Worm (Caenorhabditis elegans): ENCODE data around the gene rbm-22.

Gene rbm-22

ce11 chrIV:10854042-10854441, 7.2 kb upstream of the rbm-22 start:
- no peak for TF ChIP-seq mbf-1 (tag; optimal IDR thresholded peaks at IDR 0.05)
- no peak for TF ChIP-seq peb-1 (tag; optimal IDR thresholded peaks at IDR 0.05)
- no peak for TF ChIP-seq mab-5 (tag; optimal IDR thresholded peaks at IDR 0.05)
- TF ChIP-seq dmd-4 (tag; optimal IDR thresholded peaks at IDR 0.05) = no peak
- TF ChIP-seq nhr-12 (tag; optimal IDR thresholded peaks at IDR 0.05) = no peak
- TF ChIP-seq elt-3 (tag; optimal IDR thresholded peaks at IDR 0.05) = no peak

ce11 chrIV:10855049-10855448, 6.2 kb upstream of the rbm-22 start, which contains the start of gene T11G6.3:
T11G6.3 (minus strand) TSS chrIV:10855237.
- TF ChIP-seq nhr-129 (tag; optimal IDR thresholded peaks at IDR 0.05) (no peak), nhr-25 (tag; optimal IDR thresholded peaks at IDR 0.05) (peak; percentile 25)

- TF ChIP-seq mab-5 (tag; optimal IDR thresholded peaks at IDR 0.05) (no peak), ceh-82 (tag; optimal IDR thresholded peaks at IDR 0.05) (no peak), snpc-4 (tag; optimal IDR thresholded peaks at IDR 0.05) (no peak), nhr-23 (tag; optimal IDR thresholded peaks at IDR 0.05) (no peak), sma-9 (GFP tag; optimal IDR thresholded peaks at IDR 0.05) (no peak), sma-9 (tag; optimal IDR thresholded peaks at IDR 0.05) (no peak), blmp-1 (tag; optimal IDR thresholded peaks at IDR 0.05; ENCODE audit: insufficient read depth) (no peak), sma-3 (GFP tag; optimal IDR thresholded peaks at IDR 0.05) (no peak)
These were observed 5.3 kb upstream of the rbm-22 start for ce11 chrIV:10855946-10856345.

ce11 chrIV:10858300-10859016, 2.7 kb upstream of the rbm-22 start, which contains the start of the genes T11G6.2 and hars-1:
T11G6.2 (minus strand) TSS chrIV:10858496.
hars-1 (plus strand) TSS chrIV:10858957.
- no peak for TF ChIP-seq unc-62 (GFP tag; optimal IDR thresholded peaks at IDR 0.05)
- peak; percentile 31 for TF ChIP-seq C34F6.9 (tag; optimal IDR thresholded peaks at IDR 0.05)
- TF ChIP-seq ZK546.5 (tag; optimal IDR thresholded peaks at IDR 0.05) = no peak
- TF ChIP-seq nhr-129 (tag; optimal IDR thresholded peaks at IDR 0.05) = peak; percentile 63
- no peak for TF ChIP-seq nhr-23 (tag; optimal IDR thresholded peaks at IDR 0.05)
- peak; percentile 47 for TF ChIP-seq unc-55 (GFP tag; optimal IDR thresholded peaks at IDR 0.05)
- TF ChIP-seq elt-1 (tag; optimal IDR thresholded peaks at IDR 0.05) = no peak
- peak; percentile 88 for TF ChIP-seq fos-1 (tag; optimal IDR thresholded peaks at IDR 0.05)
- peak in 1 of 2 experiments; percentile 32 for TF ChIP-seq lsy-2 (tag; optimal IDR thresholded peaks at IDR 0.05)
- TF ChIP-seq crh-2 (tag; optimal IDR thresholded peaks at IDR 0.05) = peak; percentile 64

ce11 chrIV:10864031-10864430, 2.8 kb downstream of the rbm-22 start, which contains the start of gene nish-1:
nish-1 (plus strand) TSS chrIV:10864331.
- TF ChIP-seq mbf-1 (tag; optimal IDR thresholded peaks at IDR 0.05) (no peak), nhr-77 (tag; optimal IDR thresholded peaks at IDR 0.05) (no peak), C34F6.9 (tag; optimal IDR thresholded peaks at IDR 0.05) (no peak), unc-62 (GFP tag; optimal IDR thresholded peaks at IDR 0.05) (no peak), sem-4 (tag; optimal IDR thresholded peaks at IDR 0.05) (no peak), lin-13 (GFP tag; optimal IDR thresholded peaks at IDR 0.05) (no peak), lin-11 (tag; optimal IDR thresholded peaks at IDR 0.05) (no peak), unc-55 (GFP tag; optimal IDR thresholded peaks at IDR 0.05) (no peak)

- TF ChIP-seq elt-1 (tag; optimal IDR thresholded peaks at IDR 0.05) (no peak), lsy-2 (tag; optimal IDR thresholded peaks at IDR 0.05) (no peak), ceh-82 (tag; optimal IDR thresholded peaks at IDR 0.05) (no peak), nhr-12 (tag; optimal IDR thresholded peaks at IDR 0.05) (no peak), egl-27 (tag; optimal IDR thresholded peaks at IDR 0.05) (no peak), lin-39 (tag; optimal IDR thresholded peaks at IDR 0.05) (no peak), peb-1 (tag; optimal IDR thresholded peaks at IDR 0.05) (no peak), skn-1 (tag; optimal IDR thresholded peaks at IDR 0.05) (no peak), dmd-4 (tag; optimal IDR thresholded peaks at IDR 0.05) (no peak), ztf-1 (GFP tag; conservative IDR thresholded peaks at IDR 0.05) (no peak), aly-2 (tag; optimal IDR thresholded peaks at IDR 0.05) (no peak), gmeb-1 (tag; optimal IDR thresholded peaks at IDR 0.05) (no peak), lin-13 (GFP tag; optimal IDR thresholded peaks at IDR 0.05) (no peak), F13H6.1 (tag; optimal IDR thresholded peaks at IDR 0.05) (no peak), lin-11 (tag; optimal IDR thresholded peaks at IDR 0.05) (no peak), fos-1 (tag; optimal IDR thresholded peaks at IDR 0.05) (no peak), ztf-11 (tag; optimal IDR thresholded peaks at IDR 0.05) (no peak)
These were observed 6.4 kb downstream of the rbm-22 start for ce11 chrIV:10867370-10868146.
